Worm (Caenorhabditis elegans) whole organism, early embryonic: ENCODE measurements around the gene tsp-5.
"Not testable (repeated sequence)": the region's sequence is repeated elsewhere in the genome, so short reads cannot be mapped to it uniquely, and the experiment has no call there.

Experiments used
- B0310.2 ChIP-seq: sonication (generic microtip); optimal IDR thresholded peaks from 2 replicates; lab custom pipeline; 2016; ENCODE audit warnings: mild to moderate bottlenecking, missing genetic modification characterization, missing compliant biosample characterization
- F13C5.2 ChIP-seq: sonication (generic microtip); optimal IDR thresholded peaks from 2 replicates; lab custom pipeline; 2017; ENCODE audit warnings: mild to moderate bottlenecking, missing genetic modification characterization, inconsistent platforms, missing compliant biosample characterization
- aly-1 ChIP-seq: sonication (generic microtip); optimal IDR thresholded peaks from 2 replicates; lab custom pipeline; 2016; ENCODE audit warnings: missing genetic modification characterization, missing compliant biosample characterization
- ama-1 ChIP-seq: fragments of 150-350 bp; optimal IDR thresholded peaks from 2 replicates; lab custom pipeline; 2014
- ceh-13 ChIP-seq: fragments of 200-800 bp; sonication (Bioruptor generic); optimal IDR thresholded peaks from 2 replicates; lab custom pipeline; 2018; ENCODE audit warnings: mild to moderate bottlenecking, missing genetic modification characterization, missing compliant biosample characterization
- ceh-36 ChIP-seq: sonication (generic microtip); optimal IDR thresholded peaks from 2 replicates; lab custom pipeline; 2016; ENCODE audit warnings: missing genetic modification characterization, inconsistent platforms, missing compliant biosample characterization
- ets-7 ChIP-seq: sonication (generic microtip); optimal IDR thresholded peaks from 2 replicates; lab custom pipeline; 2016; ENCODE audit warnings: missing genotype, missing genetic modification characterization, missing compliant biosample characterization
- flt-1 ChIP-seq: fragments of 200-800 bp; sonication (Bioruptor generic); IDR thresholded peaks from 2 replicates; pipeline ENCODE4 v1.3.6; 2022; ENCODE audit warnings: missing genetic modification characterization, missing compliant biosample characterization
- hmbx-1 ChIP-seq: sonication (generic microtip); optimal IDR thresholded peaks from 2 replicates; lab custom pipeline; 2016; ENCODE audit warnings: mild to moderate bottlenecking, missing genetic modification characterization, missing compliant biosample characterization
- hmg-4 ChIP-seq: fragments of 200-800 bp; sonication (Bioruptor generic); optimal IDR thresholded peaks from 2 replicates; lab custom pipeline; 2018; ENCODE audit warnings: mild to moderate bottlenecking, missing genetic modification characterization, missing compliant biosample characterization
- hnd-1 ChIP-seq: sonication (generic microtip); optimal IDR thresholded peaks from 2 replicates; lab custom pipeline; 2016; ENCODE audit warnings: missing genetic modification characterization, missing compliant biosample characterization
- pes-1 ChIP-seq: fragments of 200-800 bp; sonication (Bioruptor generic); IDR thresholded peaks from 2 replicates; pipeline ENCODE4 v1.3.6; 2022; ENCODE audit warnings: missing genetic modification reagents, missing genetic modification characterization, missing compliant biosample characterization
- scrt-1 ChIP-seq: fragments of 200-800 bp; sonication (Bioruptor generic); IDR thresholded peaks from 2 replicates; pipeline ENCODE4 v1.3.6; 2022; ENCODE audit warnings: missing genetic modification characterization, missing compliant biosample characterization
- sea-1 ChIP-seq: fragments of 200-800 bp; sonication (Bioruptor generic); conservative IDR thresholded peaks from 2 replicates; pipeline ENCODE4 v1.3.6; 2022; ENCODE audit warnings: missing genetic modification characterization, missing compliant biosample characterization
- tbx-11 ChIP-seq: fragments of 200-800 bp; sonication (Bioruptor generic); IDR thresholded peaks from 2 replicates; pipeline ENCODE4 v1.3.6; 2022; ENCODE audit warnings: missing genetic modification characterization, missing compliant biosample characterization
- tbx-37 ChIP-seq: fragments of 200-800 bp; sonication (Bioruptor generic); conservative IDR thresholded peaks from 2 replicates; pipeline ENCODE4 v1.3.6; 2022; ENCODE audit warnings: missing genetic modification reagents, missing genetic modification characterization, missing compliant biosample characterization
- tra-4 ChIP-seq: sonication (generic microtip); optimal IDR thresholded peaks from 2 replicates; lab custom pipeline; 2017; ENCODE audit warnings: missing genetic modification characterization, missing compliant biosample characterization

Gene tsp-5

ce11 chrIV:13619203-13619602 lies 27.7 kb upstream of the tsp-5 start, which contains the start of gene C08F11.3:
Gene C08F11.3 (plus strand): TSS chrIV:13619503.
- TF ChIP-seq flt-1 (GFP tag; lab: Robert Waterston, UW) (no peak), tbx-11 (no peak), ceh-36 (tag; lab: Kevin White, UChicago) (no peak), sea-1 (GFP tag; lab: Robert Waterston, UW) (no peak), ceh-13 (GFP tag; lab: Kevin White, UChicago) (no peak), aly-1 (tag; lab: Kevin White, UChicago) (no peak), hmg-4 (GFP tag; lab: Kevin White, UChicago) (no peak), B0310.2 (tag; lab: Kevin White, UChicago) (no peak), tra-4 (tag; lab: Kevin White, UChicago) (no peak)

ce11 chrIV:13609755-13610154 lies 18.2 kb upstream of the tsp-5 start, which contains the start of gene C08F11.13:
Gene C08F11.13 (minus strand): TSS chrIV:13609892.
- TF ChIP-seq ama-1 (lab: Kevin White, UChicago): no peak
- no peak for TF ChIP-seq aly-1 (tag; lab: Kevin White, UChicago)
- no peak for TF ChIP-seq flt-1 (GFP tag; lab: Robert Waterston, UW)
- no peak for TF ChIP-seq F13C5.2
- no peak for TF ChIP-seq ets-7
- no peak for TF ChIP-seq B0310.2 (tag; lab: Kevin White, UChicago)
- TF ChIP-seq tbx-11: no peak
- no peak for TF ChIP-seq hnd-1 (tag; lab: Kevin White, UChicago)
- TF ChIP-seq scrt-1 (GFP tag; lab: Robert Waterston, UW): no peak

ce11 chrIV:13601973-13602669 lies 10.6 kb upstream of the tsp-5 start, which contains the start of gene Y45F10B.59:
Gene Y45F10B.59 (plus strand): TSS chrIV:13602619.
- TF ChIP-seq tbx-11: no peak
- no peak for TF ChIP-seq scrt-1 (GFP tag; lab: Robert Waterston, UW)
- TF ChIP-seq hmbx-1: no peak
- TF ChIP-seq ceh-36 (tag; lab: Kevin White, UChicago): no peak
- no peak for TF ChIP-seq aly-1 (tag; lab: Kevin White, UChicago)

ce11 chrIV:13601428-13601827 lies 9.9 kb upstream of the tsp-5 start:
- TF ChIP-seq ets-7 (no peak), aly-1 (tag; lab: Kevin White, UChicago) (no peak), tbx-37 (GFP tag; lab: Robert Waterston, UW) (no peak), F13C5.2 (no peak), B0310.2 (tag; lab: Kevin White, UChicago) (no peak), pes-1 (GFP tag; lab: Robert Waterston, UW) (no peak), tra-4 (tag; lab: Kevin White, UChicago) (no peak), hnd-1 (tag; lab: Kevin White, UChicago) (no peak), sea-1 (GFP tag; lab: Robert Waterston, UW) (no peak), scrt-1 (GFP tag; lab: Robert Waterston, UW) (no peak), tbx-11 (no peak), flt-1 (GFP tag; lab: Robert Waterston, UW) (no peak), hmbx-1 (no peak), ceh-13 (GFP tag; lab: Kevin White, UChicago) (no peak)

- TF ChIP-seq sea-1 (GFP tag; lab: Robert Waterston, UW): no peak
- TF ChIP-seq flt-1 (GFP tag; lab: Robert Waterston, UW): no peak
- TF ChIP-seq tra-4 (tag; lab: Kevin White, UChicago): no peak
- no peak for TF ChIP-seq hmg-4 (GFP tag; lab: Kevin White, UChicago)
- TF ChIP-seq ceh-36 (tag; lab: Kevin White, UChicago): no peak
- no peak for TF ChIP-seq aly-1 (tag; lab: Kevin White, UChicago)
- no peak for TF ChIP-seq ets-7
- no peak for TF ChIP-seq tbx-11
- no peak for TF ChIP-seq ceh-13 (GFP tag; lab: Kevin White, UChicago)
- TF ChIP-seq scrt-1 (GFP tag; lab: Robert Waterston, UW): no peak
These were observed 9.1 kb upstream of the tsp-5 start for ce11 chrIV:13600643-13601042.

ce11 chrIV:13597813-13598212 lies 6.3 kb upstream of the tsp-5 start, which contains the start of gene Y45F10B.9:
Gene Y45F10B.9 (minus strand): TSS chrIV:13597913.
- TF ChIP-seq ama-1 (lab: Kevin White, UChicago); ceh-36 (tag; lab: Kevin White, UChicago); hnd-1 (tag; lab: Kevin White, UChicago): not testable (repeated sequence)

- TF ChIP-seq tra-4 (tag; lab: Kevin White, UChicago) (no peak), ets-7 (no peak), ceh-13 (GFP tag; lab: Kevin White, UChicago) (no peak), aly-1 (tag; lab: Kevin White, UChicago) (no peak), hmg-4 (GFP tag; lab: Kevin White, UChicago) (no peak), hnd-1 (tag; lab: Kevin White, UChicago) (no peak), B0310.2 (tag; lab: Kevin White, UChicago) (no peak), ceh-36 (tag; lab: Kevin White, UChicago) (no peak), hmbx-1 (no peak), tbx-37 (GFP tag; lab: Robert Waterston, UW) (no peak), F13C5.2 (no peak), scrt-1 (GFP tag; lab: Robert Waterston, UW) (no peak), sea-1 (GFP tag; lab: Robert Waterston, UW) (no peak), tbx-11 (no peak), pes-1 (GFP tag; lab: Robert Waterston, UW) (no peak), flt-1 (GFP tag; lab: Robert Waterston, UW) (no peak), ama-1 (lab: Kevin White, UChicago) (no peak)
These were observed 1.8 kb upstream of the tsp-5 start, which contains the start of gene Y45F10B.3 for ce11 chrIV:13593351-13593750. Gene Y45F10B.3 (plus strand): TSS chrIV:13593651.
